Fruit fly (Drosophila melanogaster): Measurements from ENCODE around the gene CG4119.
A peak's percentile ranks its signal among the peaks of the same experiment; 100 is the strongest.

CG4119 gene

dm6 chrX:5689417-5690215 lies 23.8 kb downstream of the CG4119 start, which contains the start of the genes PGAP1 and cv (continued):
- TF ChIP-seq CG10267 (tag; optimal IDR thresholded peaks at IDR 0.05) (peak; percentile 24), CG10147 (GFP tag; optimal IDR thresholded peaks at IDR 0.05) (no peak), nerfin-2 (GFP tag; IDR thresholded peaks at IDR 0.05; ENCODE audit: partially characterized antibody) (peak; percentile 48; the same call in 1 of the 2 replicates), CG12659 (GFP tag; optimal IDR thresholded peaks at IDR 0.05) (peak; percentile 36), ttk (GFP tag; IDR thresholded peaks at IDR 0.05) (no peak), Dip3 (GFP tag; optimal IDR thresholded peaks at IDR 0.05) (peak; percentile 17), Hr78 (GFP tag; optimal IDR thresholded peaks at IDR 0.05) (no peak), az2 (GFP tag; optimal IDR thresholded peaks at IDR 0.05) (peak; percentile 30), nom (GFP tag; optimal IDR thresholded peaks at IDR 0.05) (no peak), ranshi (GFP tag; IDR thresholded peaks at IDR 0.05) (no peak), CG3995 (GFP tag; optimal IDR thresholded peaks at IDR 0.05) (peak; percentile 95), nau (GFP tag; optimal IDR thresholded peaks at IDR 0.05) (no peak), prd (optimal IDR thresholded peaks at IDR 0.05) (no peak), prd (GFP tag; IDR thresholded peaks at IDR 0.05) (no peak), CG6683 (GFP tag; optimal IDR thresholded peaks at IDR 0.05) (no peak), Adf1 (GFP tag; IDR thresholded peaks at IDR 0.05) (no peak), Scr (GFP tag; IDR thresholded peaks at IDR 0.05; ENCODE audit: partially characterized antibody) (peak; percentile 79), tup (GFP tag; optimal IDR thresholded peaks at IDR 0.05) (no peak), CG13296 (GFP tag; optimal IDR thresholded peaks at IDR 0.05) (no peak), CG8089 (GFP tag; optimal IDR thresholded peaks at IDR 0.05) (no peak), B-H2 (GFP tag; optimal IDR thresholded peaks at IDR 0.05) (no peak), knrl (GFP tag; IDR thresholded peaks at IDR 0.05; ENCODE audit: partially characterized antibody) (peak; percentile 74; the same call in 2 of the 3 replicates), Hr39 (optimal IDR thresholded peaks at IDR 0.05) (no peak), CG15011 (GFP tag; optimal IDR thresholded peaks at IDR 0.05) (no peak), CG2678 (tag; optimal IDR thresholded peaks at IDR 0.05) (no peak), CG7839 (tag; optimal IDR thresholded peaks at IDR 0.05) (no peak), Bdp1 (GFP tag; optimal IDR thresholded peaks at IDR 0.05) (no peak), Fer2 (tag; optimal IDR thresholded peaks at IDR 0.05) (no peak), CG8388 (GFP tag; optimal IDR thresholded peaks at IDR 0.05) (no peak), toy (GFP tag; IDR thresholded peaks at IDR 0.05) (no peak), trh (GFP tag; optimal IDR thresholded peaks at IDR 0.05) (no peak), CG4360 (GFP tag; IDR thresholded peaks at IDR 0.05) (no peak), cato (GFP tag; optimal IDR thresholded peaks at IDR 0.05; ENCODE audit: borderline replicate concordance) (no peak), wdn (GFP tag; IDR thresholded peaks at IDR 0.05) (no peak), z (GFP tag; IDR thresholded peaks at IDR 0.05) (no peak), ems (GFP tag; optimal IDR thresholded peaks at IDR 0.05) (peak; percentile 10), Dip2 (GFP tag; IDR thresholded peaks at IDR 0.05) (no peak), CG14014 (GFP tag; IDR thresholded peaks at IDR 0.05) (no peak), dmrt99B (tag; optimal IDR thresholded peaks at IDR 0.05) (no peak), CG34224 (GFP tag; IDR thresholded peaks at IDR 0.05; ENCODE audit: partially characterized antibody) (peak; percentile 76), CG3838 (GFP tag; optimal IDR thresholded peaks at IDR 0.05) (no peak), BEAF-32 (GFP tag; optimal IDR thresholded peaks at IDR 0.05) (peak; percentile 86), H2.0 (GFP tag; IDR thresholded peaks at IDR 0.05) (no peak), CG11696 (GFP tag; IDR thresholded peaks at IDR 0.05) (no peak), CG12391 (tag; optimal IDR thresholded peaks at IDR 0.05) (peak; percentile 48), CG15269 (tag; optimal IDR thresholded peaks at IDR 0.05) (no peak), B-H1 (GFP tag; IDR thresholded peaks at IDR 0.05) (no peak), CG2129 (GFP tag; IDR thresholded peaks at IDR 0.05; ENCODE audit: partially characterized antibody) (peak; percentile 58), Hey (tag; optimal IDR thresholded peaks at IDR 0.05) (no peak)

All from whole organism, embryonic.